Worm (Caenorhabditis elegans): Measurements from ENCODE around the gene T04H1.13.

The T04H1.13 gene

ce11 chrV:12198545-12198944 lies 46.3 kb downstream of the T04H1.13 start, which contains the start of gene lon-3:
lon-3 (minus strand) TSS chrV:12198645.
- TF ChIP-seq rnt-1 (tag; optimal IDR thresholded peaks at IDR 0.05), result peak; percentile 4
- TF ChIP-seq elt-4 (tag; optimal IDR thresholded peaks at IDR 0.05), result no peak

- TF ChIP-seq elt-4 (tag; optimal IDR thresholded peaks at IDR 0.05) (peak; percentile 39), ceh-14 (tag; optimal IDR thresholded peaks at IDR 0.05) (no peak), ceh-30 (tag; optimal IDR thresholded peaks at IDR 0.05) (no peak), K09A11.1 (tag; optimal IDR thresholded peaks at IDR 0.05; ENCODE audit: insufficient read depth) (no peak), ztf-16 (tag; optimal IDR thresholded peaks at IDR 0.05) (no peak), hlh-30 (tag; optimal IDR thresholded peaks at IDR 0.05; ENCODE audit: insufficient read depth) (no peak)
These were observed 47.1 kb downstream of the T04H1.13 start for ce11 chrV:12197748-12198147.

ce11 chrV:12196659-12197058 lies 48.2 kb downstream of the T04H1.13 start:
- no peak for TF ChIP-seq unc-86 (tag; optimal IDR thresholded peaks at IDR 0.05)
- no peak for TF ChIP-seq pros-1 (tag; optimal IDR thresholded peaks at IDR 0.05)
- TF ChIP-seq sox-4 (tag; optimal IDR thresholded peaks at IDR 0.05), result no peak
- no peak for TF ChIP-seq fax-1 (tag; optimal IDR thresholded peaks at IDR 0.05)
- no peak for TF ChIP-seq ceh-30 (tag; optimal IDR thresholded peaks at IDR 0.05)
- no peak for TF ChIP-seq unc-55 (GFP tag; optimal IDR thresholded peaks at IDR 0.05)
- TF ChIP-seq zip-5 (tag; optimal IDR thresholded peaks at IDR 0.05), result no peak
- TF ChIP-seq unc-3 (GFP tag; conservative IDR thresholded peaks at IDR 0.05), result no peak
- no peak for TF ChIP-seq unc-3 (tag; optimal IDR thresholded peaks at IDR 0.05)
- no peak for TF ChIP-seq npax-4 (tag; optimal IDR thresholded peaks at IDR 0.05)
- TF ChIP-seq sdc-2 (tag; optimal IDR thresholded peaks at IDR 0.05), result no peak
- TF ChIP-seq hlh-30 (tag; optimal IDR thresholded peaks at IDR 0.05; ENCODE audit: insufficient read depth), result no peak
- no peak for TF ChIP-seq dmd-4 (tag; optimal IDR thresholded peaks at IDR 0.05; ENCODE audit: borderline replicate concordance)
- no peak for TF ChIP-seq ceh-24 (tag; optimal IDR thresholded peaks at IDR 0.05)

ce11 chrV:12195845-12196244 lies 49.0 kb downstream of the T04H1.13 start, which contains the start of gene ZK836.3:
ZK836.3 (minus strand) TSS chrV:12195945.
- no peak for TF ChIP-seq pat-9 (tag; optimal IDR thresholded peaks at IDR 0.05)
- TF ChIP-seq elt-4 (tag; optimal IDR thresholded peaks at IDR 0.05), result no peak
- TF ChIP-seq pag-3 (tag; optimal IDR thresholded peaks at IDR 0.05; ENCODE audit: borderline replicate concordance), result no peak
- TF ChIP-seq eyg-1 (tag; optimal IDR thresholded peaks at IDR 0.05), result no peak
- no peak for TF ChIP-seq ceh-19 (GFP tag; optimal IDR thresholded peaks at IDR 0.05)
- TF ChIP-seq fkh-10 (GFP tag; optimal IDR thresholded peaks at IDR 0.05), result no peak
- no peak for TF ChIP-seq ceh-14 (tag; optimal IDR thresholded peaks at IDR 0.05)
- TF ChIP-seq che-1 (tag; optimal IDR thresholded peaks at IDR 0.05), result no peak
- no peak for TF ChIP-seq unc-42 (tag; optimal IDR thresholded peaks at IDR 0.05)
- no peak for TF ChIP-seq lim-6 (tag; optimal IDR thresholded peaks at IDR 0.05)
- TF ChIP-seq ceh-2 (tag; optimal IDR thresholded peaks at IDR 0.05), result no peak
- no peak for TF ChIP-seq hlh-13 (GFP tag; optimal IDR thresholded peaks at IDR 0.05)
- TF ChIP-seq lin-11 (tag; optimal IDR thresholded peaks at IDR 0.05), result no peak
- no peak for TF ChIP-seq npax-4 (tag; optimal IDR thresholded peaks at IDR 0.05)
- TF ChIP-seq sox-2 (GFP tag; IDR thresholded peaks at IDR 0.05), result no peak
- TF ChIP-seq ztf-16 (tag; optimal IDR thresholded peaks at IDR 0.05), result no peak
- no peak for TF ChIP-seq ceh-48 (tag; optimal IDR thresholded peaks at IDR 0.05)
- no peak for TF ChIP-seq pha-4 (tag; optimal IDR thresholded peaks at IDR 0.05)
- TF ChIP-seq hlh-30 (tag; optimal IDR thresholded peaks at IDR 0.05; ENCODE audit: insufficient read depth), result no peak
